Fruit fly (Drosophila melanogaster): ENCODE data around the gene LysX.

DNA sequence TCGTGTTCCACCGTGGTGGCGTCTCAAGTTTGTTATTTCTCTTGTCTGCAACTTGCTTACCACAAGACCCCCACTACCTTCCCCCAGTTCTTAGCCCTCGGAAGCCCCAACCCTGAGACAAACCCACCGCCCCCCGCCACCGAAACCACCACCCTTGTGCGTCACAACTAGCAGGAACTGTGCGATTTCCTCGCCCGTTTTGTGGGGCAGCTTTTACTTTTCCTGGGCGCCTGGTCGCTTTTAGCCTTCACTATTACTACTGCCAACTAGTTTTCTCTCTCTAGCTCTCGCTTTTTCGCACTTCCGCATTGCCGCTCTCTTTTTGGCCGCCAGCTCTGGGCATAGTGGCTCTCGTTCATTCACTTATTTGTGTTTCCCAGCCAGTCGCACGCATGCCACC is 48.6 kb downstream of the LysX start:
- TF ChIP-seq ttk (optimal IDR thresholded peaks at IDR 0.05), result no peak
- TF ChIP-seq insv (optimal IDR thresholded peaks at IDR 0.05), result no peak
- TF ChIP-seq psq (optimal IDR thresholded peaks at IDR 0.05), result no peak
